Fruit fly (Drosophila melanogaster) whole organism, embryonic: Measurements from ENCODE around the gene CG13631.

Source experiments
- Ada2b ChIP-seq: fragments of 200-800 bp; sonication (Bioruptor generic); IDR thresholded peaks from 2 replicates; pipeline ENCODE4 v1.3.6; 2022; ENCODE audit warnings: missing biosample characterization, missing genetic modification characterization
- Blimp-1 ChIP-seq: fragments of 200-800 bp; sonication (Bioruptor generic); optimal IDR thresholded peaks from 3 replicates; lab custom pipeline; 2018; ENCODE audit warnings: missing biosample characterization, missing genetic modification characterization, mild to moderate bottlenecking, moderate library complexity, missing genetic modification reagents
- CG10321 ChIP-seq: fragments of 200-800 bp; sonication (Bioruptor generic); IDR thresholded peaks from 2 replicates; pipeline ENCODE4 v1.3.6; 2022; ENCODE audit warnings: missing biosample characterization, missing genetic modification characterization
- CG10366 ChIP-seq: fragments of 200-800 bp; sonication (Bioruptor generic); IDR thresholded peaks from 2 replicates; pipeline ENCODE4 v1.3.6; 2022; ENCODE audit warnings: missing biosample characterization, missing genetic modification characterization
- CG10959 ChIP-seq: fragments of 200-800 bp; sonication (Bioruptor generic); IDR thresholded peaks from 2 replicates; pipeline ENCODE4 v1.3.6; 2022; ENCODE audit warnings: missing biosample characterization, missing genetic modification characterization
- CG11247 ChIP-seq: fragments of 200-800 bp; sonication (Bioruptor generic); IDR thresholded peaks from 2 replicates; pipeline ENCODE4 v1.3.6; 2022; ENCODE audit warnings: missing biosample characterization, missing genetic modification characterization
- CG11504 ChIP-seq: fragments of 200-800 bp; sonication (Bioruptor generic); optimal IDR thresholded peaks from 3 replicates; lab custom pipeline; 2019; ENCODE audit warnings: missing biosample characterization, mild to moderate bottlenecking, missing genetic modification characterization, moderate library complexity
- CG15601 ChIP-seq: fragments of 200-800 bp; sonication (Bioruptor generic); optimal IDR thresholded peaks from 3 replicates; lab custom pipeline; 2019; ENCODE audit warnings: missing biosample characterization, mild to moderate bottlenecking, missing genetic modification characterization, moderate library complexity
- CG1602 ChIP-seq: fragments of 200-800 bp; sonication (Bioruptor generic); optimal IDR thresholded peaks from 3 replicates; lab custom pipeline; 2016; ENCODE audit warnings: missing biosample characterization, missing genetic modification characterization
- CG1647 ChIP-seq: fragments of 200-800 bp; sonication (Bioruptor generic); optimal IDR thresholded peaks from 3 replicates; lab custom pipeline; 2016; ENCODE audit warnings: missing biosample characterization, missing genetic modification characterization
- CG17612 ChIP-seq: fragments of 200-800 bp; sonication (Bioruptor generic); IDR thresholded peaks from 2 replicates; pipeline ENCODE4 v1.3.6; 2022; ENCODE audit warnings: missing biosample characterization, missing genetic modification characterization
- CG31441 ChIP-seq: fragments of 200-800 bp; sonication (Bioruptor generic); IDR thresholded peaks from 2 replicates; pipeline ENCODE4 v1.3.6; 2022; ENCODE audit warnings: missing biosample characterization, missing genetic modification characterization
- CG32772 ChIP-seq: fragments of 200-800 bp; sonication (Bioruptor generic); IDR thresholded peaks from 2 replicates; pipeline ENCODE4 v1.3.6; 2022; ENCODE audit warnings: missing biosample characterization, missing genetic modification characterization
- CG5245 ChIP-seq: fragments of 200-800 bp; sonication (Bioruptor generic); optimal IDR thresholded peaks from 3 replicates; lab custom pipeline; 2016; ENCODE audit warnings: missing biosample characterization, missing genetic modification characterization
- CG6791 ChIP-seq: fragments of 200-800 bp; sonication (Bioruptor generic); IDR thresholded peaks from 3 replicates; pipeline ENCODE4 v1.3.6; 2022; ENCODE audit warnings: missing biosample characterization, missing genetic modification characterization; ENCODE audit not compliant: partially characterized antibody
- CG8388 ChIP-seq: fragments of 200-800 bp; sonication (Bioruptor generic); optimal IDR thresholded peaks from 2 replicates; lab custom pipeline; 2019; ENCODE audit warnings: missing biosample characterization, mild to moderate bottlenecking, missing genetic modification characterization, moderate library complexity
- CG8924 ChIP-seq: fragments of 200-800 bp; optimal IDR thresholded peaks from 3 replicates; lab custom pipeline; 2019; ENCODE audit warnings: missing biosample characterization, mild to moderate bottlenecking, missing genetic modification characterization, moderate library complexity
- CTCF ChIP-seq: fragments of 200-800 bp; sonication (Bioruptor generic); optimal IDR thresholded peaks from 2 replicates; lab custom pipeline; 2017; ENCODE audit warnings: missing biosample characterization, mild to moderate bottlenecking, missing genetic modification characterization, moderate library complexity
- Dad ChIP-seq: fragments of 200-800 bp; sonication (Bioruptor generic); optimal IDR thresholded peaks from 3 replicates; lab custom pipeline; 2016; ENCODE audit warnings: missing biosample characterization, missing genetic modification characterization
- Drgx ChIP-seq: fragments of 200-800 bp; sonication (Bioruptor generic); IDR thresholded peaks from 2 replicates; pipeline ENCODE4 v1.3.6; 2022; ENCODE audit warnings: missing biosample characterization, missing genetic modification characterization
- ERR ChIP-seq: fragments of 200-800 bp; sonication (Bioruptor generic); optimal IDR thresholded peaks from 2 replicates; lab custom pipeline; 2016; ENCODE audit warnings: missing biosample characterization, missing genetic modification characterization
- HmgZ ChIP-seq: fragments of 200-800 bp; sonication (Bioruptor generic); optimal IDR thresholded peaks from 2 replicates; lab custom pipeline; 2018; ENCODE audit warnings: missing biosample characterization, mild to moderate bottlenecking, missing genetic modification characterization
- Hr3 ChIP-seq: fragments of 200-800 bp; sonication (Bioruptor generic); optimal IDR thresholded peaks from 3 replicates; lab custom pipeline; 2016; ENCODE audit warnings: missing biosample characterization, missing genetic modification characterization
- NC2α ChIP-seq: fragments of 200-800 bp; sonication (Bioruptor generic); optimal IDR thresholded peaks from 2 replicates; lab custom pipeline; 2016; ENCODE audit warnings: missing biosample characterization, missing genetic modification characterization
- Sry-β ChIP-seq: fragments of 200-800 bp; sonication (Bioruptor generic); optimal IDR thresholded peaks from 2 replicates; lab custom pipeline; 2018; ENCODE audit warnings: missing biosample characterization, mild to moderate bottlenecking, missing genetic modification characterization, moderate library complexity
- YL-1 ChIP-seq: fragments of 200-800 bp; sonication (Bioruptor generic); optimal IDR thresholded peaks from 3 replicates; lab custom pipeline; 2017; ENCODE audit warnings: missing biosample characterization, mild to moderate bottlenecking, missing genetic modification characterization
- bcd ChIP-seq: fragments of 200-800 bp; sonication (Bioruptor generic); optimal IDR thresholded peaks from 2 replicates; lab custom pipeline; 2017; ENCODE audit warnings: missing biosample characterization, mild to moderate bottlenecking, missing genetic modification characterization
- caup ChIP-seq: fragments of 200-800 bp; sonication (Bioruptor generic); optimal IDR thresholded peaks from 3 replicates; lab custom pipeline; 2017; ENCODE audit warnings: missing biosample characterization, mild to moderate bottlenecking, missing genetic modification characterization, moderate library complexity; ENCODE audit not compliant: severe bottlenecking
- cwo ChIP-seq: fragments of 200-800 bp; sonication (Bioruptor generic); optimal IDR thresholded peaks from 3 replicates; lab custom pipeline; 2017; ENCODE audit warnings: missing biosample characterization, missing genetic modification characterization, mild to moderate bottlenecking, moderate library complexity, missing genetic modification reagents
- dpn ChIP-seq, 2 experiments: fragments of 200-800 bp; sonication (Bioruptor generic); optimal IDR thresholded peaks; 3 replicates each; lab custom pipeline; 2016; ENCODE audit warnings: missing biosample characterization in 2 of 2, missing genetic modification characterization in 2 of 2
- dysf ChIP-seq: fragments of 200-800 bp; sonication (Bioruptor generic); IDR thresholded peaks from 3 replicates; pipeline ENCODE4 v1.3.6; 2022; ENCODE audit warnings: missing biosample characterization, missing genetic modification characterization
- gt ChIP-seq: fragments of 200-800 bp; sonication (Bioruptor generic); IDR thresholded peaks from 2 replicates; pipeline ENCODE4 v1.3.6; 2022; ENCODE audit warnings: missing biosample characterization, missing genetic modification characterization
- jing ChIP-seq: fragments of 200-800 bp; sonication (Bioruptor generic); optimal IDR thresholded peaks from 2 replicates; lab custom pipeline; 2018; ENCODE audit warnings: missing biosample characterization, mild to moderate bottlenecking, missing genetic modification characterization
- lilli ChIP-seq: fragments of 200-800 bp; sonication (Bioruptor generic); optimal IDR thresholded peaks from 3 replicates; lab custom pipeline; 2016; ENCODE audit warnings: missing biosample characterization, missing genetic modification characterization
- lmd ChIP-seq: fragments of 200-800 bp; sonication (Bioruptor generic); IDR thresholded peaks from 2 replicates; pipeline ENCODE4 v1.3.6; 2022; ENCODE audit warnings: missing biosample characterization, missing genetic modification characterization
- lola ChIP-seq, 3 experiments: fragments of >200 bp in 2 of 3; fragments of 200-800 bp in 1 of 3; sonication (Bioruptor generic) in 1 of 3; optimal IDR thresholded peaks; 2 replicates each; lab custom pipeline; 2017 to 2019; ENCODE audit warnings: missing biosample characterization in 3 of 3, missing genetic modification characterization in 3 of 3, mild to moderate bottlenecking in 1 of 3, moderate library complexity in 1 of 3
- maf-S ChIP-seq: fragments of 200-800 bp; sonication (Bioruptor generic); optimal IDR thresholded peaks from 2 replicates; lab custom pipeline; 2016; ENCODE audit warnings: missing biosample characterization, missing genetic modification characterization
- pan ChIP-seq, 4 experiments: fragments of >200 bp in 3 of 4; fragments of 200-800 bp in 1 of 4; sonication (Bioruptor generic) in 1 of 4; optimal IDR thresholded peaks in 3 of 4; IDR thresholded peaks in 1 of 4; 2 replicates each; pipeline versions ENCODE4 v1.3.6 to Lab custom; 2017 to 2022; ENCODE audit warnings: missing biosample characterization in 2 of 4, missing genetic modification characterization in 2 of 4, mixed read lengths in 1 of 4
- prd ChIP-seq, 3 experiments: fragments of >200 bp in 2 of 3; fragments of 200-800 bp in 1 of 3; sonication (Bioruptor generic) in 1 of 3; optimal IDR thresholded peaks in 2 of 3; IDR thresholded peaks in 1 of 3; 2 replicates in 2 of 3; 3 replicates in 1 of 3; pipeline versions ENCODE4 v1.3.6 to Lab custom; 2017 to 2022; ENCODE audit warnings: missing biosample characterization in 1 of 3, missing genetic modification characterization in 1 of 3
- pzg ChIP-seq: fragments of 200-800 bp; sonication (Bioruptor generic); optimal IDR thresholded peaks from 3 replicates; lab custom pipeline; 2018; ENCODE audit warnings: missing biosample characterization, mild to moderate bottlenecking, missing genetic modification characterization, moderate library complexity
- sisA ChIP-seq: fragments of 200-800 bp; sonication (Bioruptor generic); IDR thresholded peaks from 2 replicates; pipeline ENCODE4 v1.3.6; 2022; ENCODE audit warnings: missing biosample characterization, missing genetic modification characterization
- stc ChIP-seq: fragments of 200-800 bp; sonication (Bioruptor generic); IDR thresholded peaks from 2 replicates; pipeline ENCODE4 v1.3.6; 2022; ENCODE audit warnings: missing biosample characterization, missing genetic modification characterization
- sug ChIP-seq: fragments of 200-800 bp; optimal IDR thresholded peaks from 2 replicates; lab custom pipeline; 2019; ENCODE audit warnings: missing biosample characterization, mild to moderate bottlenecking, missing genetic modification characterization, moderate library complexity
- ttk ChIP-seq: fragments of 200-800 bp; sonication (Bioruptor generic); IDR thresholded peaks from 2 replicates; pipeline ENCODE4 v2.1.2; 2022; ENCODE audit warnings: missing biosample characterization, missing genetic modification characterization
- usp ChIP-seq: fragments of >200 bp; optimal IDR thresholded peaks from 2 replicates; lab custom pipeline; 2017; ENCODE audit warnings: missing biosample characterization, missing genetic modification characterization
- vvl ChIP-seq: fragments of 200-800 bp; sonication (Bioruptor generic); IDR thresholded peaks from 2 replicates; pipeline ENCODE4 v1.3.6; 2022; ENCODE audit warnings: missing biosample characterization, missing genetic modification characterization
- wek ChIP-seq: fragments of 200-800 bp; sonication (Bioruptor generic); optimal IDR thresholded peaks from 3 replicates; lab custom pipeline; 2018; ENCODE audit warnings: missing biosample characterization, mild to moderate bottlenecking, missing genetic modification characterization, moderate library complexity
- zfh1 ChIP-seq: fragments of 200-800 bp; sonication (Bioruptor generic); IDR thresholded peaks from 3 replicates; pipeline ENCODE4 v1.3.6; 2022; ENCODE audit warnings: missing biosample characterization, missing genetic modification characterization

The CG13631 gene

dm6 chr3R:24771273-24772231 is 2.4 kb downstream of the CG13631 start, which contains the start of gene CG42331 (continued):
- TF ChIP-seq CG8388 (peak; percentile 43), CG15601 (tag; lab: Kevin White, UChicago) (peak; percentile 31), ttk (peak; percentile 57), Blimp-1 (no peak), CG32772 (GFP tag; lab: Robert Waterston, UW) (no peak), CG10959 (GFP tag; lab: Robert Waterston, UW) (no peak), sug (tag; lab: Kevin White, UChicago) (peak; percentile 92), CG10321 (no peak), Drgx (GFP tag; lab: Robert Waterston, UW) (no peak), stc (peak; percentile 58), caup (peak; percentile 27), cwo (peak; percentile 60), zfh1 (GFP tag; lab: Robert Waterston, UW) (0 out of 3 replicates have a peak, but pooled peaks have one; percentile 30), NC2α (GFP tag; lab: Kevin White, UChicago) (no peak), usp (GFP tag; lab: Kevin White, UChicago) (no peak), CTCF (GFP tag; lab: Kevin White, UChicago) (no peak), pan (optimal IDR thresholded peaks at IDR 0.05; lab: Kevin White, UChicago) (no peak), pan (GFP tag; optimal IDR thresholded peaks at IDR 0.05 in 1 of 2, IDR thresholded peaks at IDR 0.05 in 1 of 2) (peak in 1 of 2 experiments; percentile 43), Ada2b (GFP tag; lab: Robert Waterston, UW) (peak; percentile 45), dpn (GFP tag; optimal IDR thresholded peaks at IDR 0.05; lab: Kevin White, UChicago) (peak in 1 of 2 experiments; percentile 57), gt (GFP tag; lab: Robert Waterston, UW) (no peak), lmd (GFP tag; lab: Robert Waterston, UW) (peak; percentile 50), jing (GFP tag; lab: Kevin White, UChicago) (peak; percentile 26), Sry-β (GFP tag; lab: Kevin White, UChicago) (no peak), Hr3 (GFP tag; lab: Kevin White, UChicago) (peak; percentile 46), CG1602 (peak; percentile 16), prd (optimal IDR thresholded peaks at IDR 0.05; lab: Kevin White, UChicago) (no peak), prd (GFP tag; IDR thresholded peaks at IDR 0.05; lab: Robert Waterston, UW) (0 out of 3 replicates have a peak, but pooled peaks have one; percentile 38), CG10366 (peak; percentile 46; the same call in 1 of the 2 replicates), CG17612 (GFP tag; lab: Robert Waterston, UW) (no peak), CG1647 (GFP tag; lab: Kevin White, UChicago) (no peak), maf-S (GFP tag; lab: Kevin White, UChicago) (peak; percentile 21), ERR (peak; percentile 47), HmgZ (tag; lab: Kevin White, UChicago) (peak; percentile 54), CG6791 (no peak), pzg (GFP tag; lab: Kevin White, UChicago) (no peak), dysf (GFP tag; lab: Robert Waterston, UW) (peak; percentile 83), vvl (GFP tag; lab: Robert Waterston, UW) (no peak), sisA (peak; percentile 51), CG31441 (GFP tag; lab: Robert Waterston, UW) (peak; percentile 71), wek (GFP tag; lab: Kevin White, UChicago) (no peak), CG11247 (no peak), Dad (GFP tag; lab: Kevin White, UChicago) (peak; percentile 31), bcd (GFP tag; lab: Kevin White, UChicago) (peak; percentile 38), CG8924 (tag; lab: Kevin White, UChicago) (peak; percentile 62), lola (GFP tag; optimal IDR thresholded peaks at IDR 0.05; lab: Kevin White, UChicago) (no peak), YL-1 (GFP tag; lab: Kevin White, UChicago) (no peak), CG11504 (tag; lab: Kevin White, UChicago) (peak; percentile 77), CG5245 (GFP tag; lab: Kevin White, UChicago) (peak; percentile 23), lilli (peak; percentile 64)
